Fruit fly (Drosophila melanogaster) whole organism, pupa: ENCODE measurements around the gene CG42781.

Experiments used
- CG12605 ChIP-seq: fragments of 200-800 bp; sonication (Bioruptor generic); IDR thresholded peaks from 2 replicates; pipeline ENCODE4 v1.3.6; 2022; ENCODE audit warnings: missing biosample characterization, missing genetic modification characterization
- CG14655 ChIP-seq: fragments of 200-800 bp; sonication (Bioruptor generic); optimal IDR thresholded peaks from 3 replicates; lab custom pipeline; 2017; ENCODE audit warnings: mild to moderate bottlenecking, missing biosample characterization, missing genetic modification reagents, missing genetic modification characterization
- CG32121 ChIP-seq: fragments of 200-800 bp; sonication (Bioruptor generic); IDR thresholded peaks from 2 replicates; pipeline ENCODE4 v1.3.6; 2022; ENCODE audit warnings: missing biosample characterization, missing genetic modification characterization
- CG34367 ChIP-seq: fragments of 200-800 bp; sonication (Bioruptor generic); optimal IDR thresholded peaks from 2 replicates; lab custom pipeline; 2018; ENCODE audit warnings: missing biosample characterization, mild to moderate bottlenecking, missing genetic modification characterization
- CG8301 ChIP-seq: fragments of 200-800 bp; sonication (Bioruptor generic); optimal IDR thresholded peaks from 2 replicates; lab custom pipeline; 2018; ENCODE audit warnings: missing biosample characterization, mild to moderate bottlenecking, missing genetic modification characterization
- D1 ChIP-seq: fragments of 200-800 bp; sonication (Bioruptor generic); optimal IDR thresholded peaks from 2 replicates; lab custom pipeline; 2018; ENCODE audit warnings: missing biosample characterization, mild to moderate bottlenecking, missing genetic modification characterization, moderate library complexity
- EcR ChIP-seq: fragments of 200-800 bp; sonication (Bioruptor generic); optimal IDR thresholded peaks from 3 replicates; lab custom pipeline; 2019; ENCODE audit warnings: missing biosample characterization, missing genetic modification characterization, mild to moderate bottlenecking, moderate library complexity, missing genetic modification reagents
- Ets98B ChIP-seq: fragments of 200-800 bp; sonication (Bioruptor generic); IDR thresholded peaks from 2 replicates; pipeline ENCODE4 v1.3.6; 2022; ENCODE audit warnings: missing biosample characterization, missing genetic modification characterization
- Pif1A ChIP-seq: fragments of 200-800 bp; sonication (Bioruptor generic); optimal IDR thresholded peaks from 3 replicates; lab custom pipeline; 2016; ENCODE audit warnings: missing biosample characterization, missing genetic modification characterization
- Pif1B ChIP-seq: fragments of 200-800 bp; sonication (Bioruptor generic); optimal IDR thresholded peaks from 3 replicates; lab custom pipeline; 2016; ENCODE audit warnings: missing biosample characterization, missing genetic modification characterization
- Snoo ChIP-seq: fragments of 200-800 bp; sonication (Bioruptor generic); optimal IDR thresholded peaks from 3 replicates; lab custom pipeline; 2017; ENCODE audit warnings: missing biosample characterization, mild to moderate bottlenecking, missing genetic modification characterization, inconsistent platforms
- gl ChIP-seq: fragments of 200-800 bp; sonication (Bioruptor generic); optimal IDR thresholded peaks from 2 replicates; lab custom pipeline; 2018; ENCODE audit warnings: missing biosample characterization, mild to moderate bottlenecking, missing genetic modification characterization

DNA sequence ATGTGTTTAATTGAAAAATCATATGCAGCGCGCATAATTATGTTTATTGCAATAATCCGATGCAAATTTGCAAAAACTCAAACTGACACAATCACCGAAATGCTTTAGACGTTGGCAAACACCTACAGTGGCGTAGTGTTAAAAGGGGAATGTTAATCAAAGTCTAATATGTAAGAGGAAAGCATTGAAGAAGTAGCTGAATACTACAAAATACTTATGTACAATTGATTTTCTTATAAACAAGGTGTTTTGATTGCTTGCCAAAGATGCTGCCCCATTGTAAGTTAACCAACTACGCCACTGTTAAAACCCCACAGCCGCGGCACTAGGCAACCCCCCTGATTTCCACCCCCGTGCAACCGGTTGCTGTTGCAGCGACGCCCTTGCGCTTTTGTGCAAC is 3.2 kb downstream of the CG42781 start:
- no peak for TF ChIP-seq CG32121
- TF ChIP-seq CG14655 (GFP tag; lab: Kevin White, UChicago), result peak; percentile 37
- no peak for TF ChIP-seq Snoo
- no peak for TF ChIP-seq EcR (GFP tag; lab: Kevin White, UChicago)
- no peak for TF ChIP-seq CG12605 (GFP tag; lab: Robert Waterston, UW)
- no peak for TF ChIP-seq gl (tag; lab: Kevin White, UChicago)
- peak; percentile 37 for TF ChIP-seq Pif1A (GFP tag; lab: Kevin White, UChicago)
- TF ChIP-seq Pif1B, result no peak
- peak; percentile 8 for TF ChIP-seq CG34367 (tag; lab: Kevin White, UChicago)
- no peak for TF ChIP-seq Ets98B (GFP tag; lab: Robert Waterston, UW)
- peak; percentile 21 for TF ChIP-seq CG8301 (tag; lab: Kevin White, UChicago)
- no peak for TF ChIP-seq D1
